Worm (Caenorhabditis elegans) whole organism, L4 larva: ENCODE data around the gene Y116A8B.4.

ENCODE experiments used
- nhr-77 ChIP-seq: fragments of 150-350 bp; optimal IDR thresholded peaks from 2 replicates; lab custom pipeline; 2014; ENCODE audit warnings: missing biosample characterization, missing genetic modification characterization
- snpc-4 ChIP-seq: fragments of 150-350 bp; optimal IDR thresholded peaks from 2 replicates; lab custom pipeline; 2014; ENCODE audit warnings: missing biosample characterization, missing genetic modification characterization

DNA sequence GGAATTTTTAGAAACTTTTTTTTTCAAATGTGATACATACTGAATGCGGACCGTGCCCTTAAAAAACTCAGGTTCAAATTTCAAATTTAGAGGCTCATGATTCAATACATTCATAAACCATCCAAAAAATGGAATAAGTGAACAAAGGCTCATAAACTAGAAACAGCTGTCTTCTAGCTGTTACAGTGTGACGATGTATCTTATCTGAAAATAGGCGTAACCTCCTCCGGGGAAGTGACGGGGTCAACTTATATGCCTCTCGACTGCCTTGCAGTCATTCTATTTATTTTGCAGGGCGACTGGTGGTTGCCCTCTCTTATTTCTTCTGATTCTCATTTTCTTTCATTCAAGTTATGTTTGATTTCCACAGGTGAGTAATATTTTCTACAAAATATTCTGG lies 7.5 kb upstream of the Y116A8B.4 start, which contains the start of gene Y116A8B.1:
- TF ChIP-seq nhr-77, result no peak
- TF ChIP-seq snpc-4 (tag; lab: Kevin White, UChicago), result no peak
